Fruit fly (Drosophila melanogaster) whole organism, embryonic: ENCODE measurements around the gene CG31141.

ENCODE experiments used
- Abd-B ChIP-seq: fragments of 200-800 bp; sonication (Bioruptor generic); optimal IDR thresholded peaks from 2 replicates; lab custom pipeline; 2018; ENCODE audit warnings: missing biosample characterization, mild to moderate bottlenecking, missing genetic modification characterization, moderate library complexity
- Aef1 ChIP-seq: fragments of 200-800 bp; sonication (Bioruptor generic); IDR thresholded peaks from 3 replicates; pipeline ENCODE4 v1.3.6; 2022; ENCODE audit warnings: missing biosample characterization, missing genetic modification characterization
- Asciz ChIP-seq: fragments of 200-800 bp; sonication (Bioruptor generic); optimal IDR thresholded peaks from 2 replicates; lab custom pipeline; 2017; ENCODE audit warnings: missing biosample characterization, mild to moderate bottlenecking, missing genetic modification characterization, missing genetic modification reagents
- B-H1 ChIP-seq: fragments of 200-800 bp; sonication (Bioruptor generic); IDR thresholded peaks from 3 replicates; pipeline ENCODE4 v1.3.6; 2022; ENCODE audit warnings: missing biosample characterization, missing genetic modification characterization
- B-H2 ChIP-seq: fragments of 200-800 bp; sonication (Bioruptor generic); optimal IDR thresholded peaks from 2 replicates; lab custom pipeline; 2018; ENCODE audit warnings: missing biosample characterization, mild to moderate bottlenecking, missing genetic modification characterization
- CG10959 ChIP-seq: fragments of 200-800 bp; sonication (Bioruptor generic); IDR thresholded peaks from 2 replicates; pipeline ENCODE4 v1.3.6; 2022; ENCODE audit warnings: missing biosample characterization, missing genetic modification characterization
- CG10979 ChIP-seq: fragments of 200-800 bp; sonication (Bioruptor generic); optimal IDR thresholded peaks from 2 replicates; lab custom pipeline; 2018; ENCODE audit warnings: missing biosample characterization, mild to moderate bottlenecking, missing genetic modification characterization, moderate library complexity
- CG11398 ChIP-seq: fragments of 200-800 bp; sonication (Bioruptor generic); optimal IDR thresholded peaks from 2 replicates; lab custom pipeline; 2016; ENCODE audit warnings: missing biosample characterization, missing genetic modification characterization
- CG13775 ChIP-seq: fragments of 200-800 bp; sonication (Bioruptor generic); optimal IDR thresholded peaks from 3 replicates; lab custom pipeline; 2017; ENCODE audit warnings: missing biosample characterization, mild to moderate bottlenecking, missing genetic modification characterization
- CG14014 ChIP-seq: fragments of 200-800 bp; sonication (Bioruptor generic); IDR thresholded peaks from 2 replicates; pipeline ENCODE4 v1.3.6; 2022; ENCODE audit warnings: missing biosample characterization, missing genetic modification characterization
- CG17912 ChIP-seq: fragments of 200-800 bp; sonication (Bioruptor generic); optimal IDR thresholded peaks from 2 replicates; lab custom pipeline; 2018; ENCODE audit warnings: missing biosample characterization, mild to moderate bottlenecking, missing genetic modification characterization
- CG31224 ChIP-seq: fragments of 200-800 bp; sonication (Bioruptor generic); IDR thresholded peaks from 2 replicates; pipeline ENCODE4 v1.3.6; 2022; ENCODE audit warnings: missing biosample characterization, missing genetic modification characterization
- CG34376 ChIP-seq: fragments of 200-800 bp; sonication (Bioruptor generic); optimal IDR thresholded peaks from 2 replicates; lab custom pipeline; 2018; ENCODE audit warnings: missing biosample characterization, mild to moderate bottlenecking, missing genetic modification characterization
- CG6175 ChIP-seq: fragments of 200-800 bp; sonication (Bioruptor generic); IDR thresholded peaks from 3 replicates; pipeline ENCODE4 v1.3.6; 2022; ENCODE audit warnings: missing biosample characterization, missing genetic modification characterization
- CG6654 ChIP-seq: fragments of 200-800 bp; sonication (Bioruptor generic); optimal IDR thresholded peaks from 2 replicates; lab custom pipeline; 2017; ENCODE audit warnings: missing biosample characterization, mild to moderate bottlenecking, missing genetic modification characterization
- CG6689 ChIP-seq: fragments of 200-800 bp; sonication (Bioruptor generic); IDR thresholded peaks from 2 replicates; pipeline ENCODE4 v1.3.6; 2022; ENCODE audit warnings: missing biosample characterization, missing genetic modification characterization
- CG6854 ChIP-seq: fragments of 200-800 bp; sonication (Bioruptor generic); optimal IDR thresholded peaks from 3 replicates; lab custom pipeline; 2017; ENCODE audit warnings: missing biosample characterization, mild to moderate bottlenecking, missing genetic modification characterization
- CG7271 ChIP-seq: fragments of 200-800 bp; sonication (Bioruptor generic); optimal IDR thresholded peaks from 2 replicates; lab custom pipeline; 2018; ENCODE audit warnings: missing biosample characterization, mild to moderate bottlenecking, missing genetic modification characterization, moderate library complexity
- CG7786 ChIP-seq: fragments of 200-800 bp; sonication (Bioruptor generic); optimal IDR thresholded peaks from 2 replicates; lab custom pipeline; 2016; ENCODE audit warnings: missing biosample characterization, missing genetic modification characterization
- CG9437 ChIP-seq: fragments of 200-800 bp; sonication (Bioruptor generic); optimal IDR thresholded peaks from 2 replicates; lab custom pipeline; 2018; ENCODE audit warnings: missing biosample characterization, mild to moderate bottlenecking, missing genetic modification characterization
- CG9609 ChIP-seq: fragments of 200-800 bp; sonication (Bioruptor generic); optimal IDR thresholded peaks from 3 replicates; lab custom pipeline; 2016; ENCODE audit warnings: missing biosample characterization, missing genetic modification characterization
- CG9797 ChIP-seq: fragments of 200-800 bp; sonication (Bioruptor generic); optimal IDR thresholded peaks from 3 replicates; lab custom pipeline; 2018; ENCODE audit warnings: missing biosample characterization, mild to moderate bottlenecking, missing genetic modification characterization
- Camta ChIP-seq: fragments of 200-800 bp; sonication (Bioruptor generic); optimal IDR thresholded peaks from 2 replicates; lab custom pipeline; 2016; ENCODE audit warnings: missing biosample characterization, missing genetic modification characterization
- GATAe ChIP-seq: fragments of 200-800 bp; sonication (Bioruptor generic); conservative IDR thresholded peaks from 2 replicates; pipeline ENCODE4 v1.3.6; 2022; ENCODE audit warnings: missing biosample characterization, missing genetic modification characterization
- H15 ChIP-seq: fragments of 200-800 bp; sonication (Bioruptor generic); IDR thresholded peaks from 3 replicates; pipeline ENCODE4 v1.3.6; 2022; ENCODE audit warnings: missing biosample characterization, missing genetic modification characterization
- H2.0 ChIP-seq: fragments of 200-800 bp; sonication (Bioruptor generic); IDR thresholded peaks from 2 replicates; pipeline ENCODE4 v1.3.6; 2022; ENCODE audit warnings: missing biosample characterization, missing genetic modification characterization
- Hr78 ChIP-seq, 2 experiments: fragments of 200-800 bp in 1 of 2; fragments of >200 bp in 1 of 2; sonication (Bioruptor generic) in 1 of 2; optimal IDR thresholded peaks; 2 replicates each; lab custom pipeline; 2017 to 2019; ENCODE audit warnings: missing biosample characterization in 2 of 2, missing genetic modification characterization in 2 of 2, mild to moderate bottlenecking in 1 of 2, moderate library complexity in 1 of 2
- Nf-YA ChIP-seq: fragments of 200-800 bp; sonication (Bioruptor generic); IDR thresholded peaks from 2 replicates; pipeline ENCODE4 v1.3.6; 2022; ENCODE audit warnings: missing biosample characterization, missing genetic modification characterization
- Oli ChIP-seq: fragments of 200-800 bp; sonication (Bioruptor generic); optimal IDR thresholded peaks from 2 replicates; lab custom pipeline; 2018; ENCODE audit warnings: missing biosample characterization, mild to moderate bottlenecking, missing genetic modification characterization, moderate library complexity
- Six4 ChIP-seq: fragments of 200-800 bp; sonication (Bioruptor generic); optimal IDR thresholded peaks from 2 replicates; lab custom pipeline; 2016; ENCODE audit warnings: missing biosample characterization, missing genetic modification characterization
- Spps ChIP-seq: fragments of 200-800 bp; sonication (Bioruptor generic); optimal IDR thresholded peaks from 2 replicates; lab custom pipeline; 2018; ENCODE audit warnings: missing biosample characterization, mild to moderate bottlenecking, missing genetic modification characterization
- TFAM ChIP-seq: fragments of 200-800 bp; sonication (Bioruptor generic); optimal IDR thresholded peaks from 2 replicates; lab custom pipeline; 2017; ENCODE audit warnings: missing biosample characterization, missing genetic modification characterization, inconsistent platforms
- Xbp1 ChIP-seq: fragments of 200-800 bp; sonication (Bioruptor generic); optimal IDR thresholded peaks from 3 replicates; lab custom pipeline; 2016; ENCODE audit warnings: missing biosample characterization, mild to moderate bottlenecking, missing genetic modification characterization
- ab ChIP-seq: fragments of 200-800 bp; sonication (Bioruptor generic); optimal IDR thresholded peaks from 2 replicates; lab custom pipeline; 2016; ENCODE audit warnings: missing biosample characterization, missing genetic modification characterization
- ac ChIP-seq: fragments of 200-800 bp; sonication (Bioruptor generic); optimal IDR thresholded peaks from 3 replicates; lab custom pipeline; 2017; ENCODE audit warnings: missing biosample characterization, mild to moderate bottlenecking, missing genetic modification characterization
- ash1 ChIP-seq: fragments of 200-800 bp; sonication (Bioruptor generic); optimal IDR thresholded peaks from 2 replicates; lab custom pipeline; 2018; ENCODE audit warnings: missing biosample characterization, mild to moderate bottlenecking, missing genetic modification characterization
- az2 ChIP-seq: fragments of 200-800 bp; sonication (Bioruptor generic); optimal IDR thresholded peaks from 3 replicates; lab custom pipeline; 2016; ENCODE audit warnings: missing biosample characterization, missing genetic modification characterization
- chm ChIP-seq: fragments of 200-800 bp; sonication (Bioruptor generic); IDR thresholded peaks from 2 replicates; pipeline ENCODE4 v1.3.6; 2022; ENCODE audit warnings: missing biosample characterization, missing genetic modification characterization
- croc ChIP-seq: fragments of 200-800 bp; sonication (Bioruptor generic); conservative IDR thresholded peaks from 3 replicates; pipeline ENCODE4 v1.3.6; 2022; ENCODE audit warnings: missing biosample characterization, missing genetic modification characterization
- eyg ChIP-seq: fragments of 200-800 bp; sonication (Bioruptor generic); optimal IDR thresholded peaks from 3 replicates; lab custom pipeline; 2016; ENCODE audit warnings: missing biosample characterization, missing genetic modification characterization
- fd64A ChIP-seq: fragments of 200-800 bp; sonication (Bioruptor generic); optimal IDR thresholded peaks from 3 replicates; lab custom pipeline; 2018; ENCODE audit warnings: missing biosample characterization, mild to moderate bottlenecking, missing genetic modification characterization
- gro ChIP-seq: fragments of 200-800 bp; sonication (Bioruptor generic); optimal IDR thresholded peaks from 2 replicates; lab custom pipeline; 2016; ENCODE audit warnings: missing biosample characterization, missing genetic modification characterization
- mirr ChIP-seq: fragments of 200-800 bp; sonication (Bioruptor generic); optimal IDR thresholded peaks from 3 replicates; lab custom pipeline; 2018; ENCODE audit warnings: missing biosample characterization, mild to moderate bottlenecking, missing genetic modification characterization
- nau ChIP-seq: fragments of 200-800 bp; sonication (Bioruptor generic); optimal IDR thresholded peaks from 3 replicates; lab custom pipeline; 2017; ENCODE audit warnings: missing biosample characterization, mild to moderate bottlenecking, missing genetic modification characterization, missing genetic modification reagents
- onecut ChIP-seq: fragments of 200-800 bp; sonication (Bioruptor generic); IDR thresholded peaks from 2 replicates; pipeline ENCODE4 v1.3.6; 2022; ENCODE audit warnings: missing biosample characterization, missing genetic modification characterization
- pnt ChIP-seq: fragments of 200-800 bp; sonication (Bioruptor generic); optimal IDR thresholded peaks from 3 replicates; lab custom pipeline; 2016; ENCODE audit warnings: missing biosample characterization, missing genetic modification characterization
- psq ChIP-seq: fragments of 200-800 bp; sonication (Bioruptor generic); optimal IDR thresholded peaks from 2 replicates; lab custom pipeline; 2017; ENCODE audit warnings: missing biosample characterization, missing genetic modification characterization
- slou ChIP-seq: fragments of 200-800 bp; sonication (Bioruptor generic); optimal IDR thresholded peaks from 3 replicates; lab custom pipeline; 2016; ENCODE audit warnings: missing biosample characterization, missing genetic modification characterization
- tgo ChIP-seq: fragments of 200-800 bp; sonication (Bioruptor generic); IDR thresholded peaks from 3 replicates; pipeline ENCODE4 v1.3.6; 2022; ENCODE audit warnings: missing biosample characterization, missing genetic modification characterization

The CG31141 gene

DNA sequence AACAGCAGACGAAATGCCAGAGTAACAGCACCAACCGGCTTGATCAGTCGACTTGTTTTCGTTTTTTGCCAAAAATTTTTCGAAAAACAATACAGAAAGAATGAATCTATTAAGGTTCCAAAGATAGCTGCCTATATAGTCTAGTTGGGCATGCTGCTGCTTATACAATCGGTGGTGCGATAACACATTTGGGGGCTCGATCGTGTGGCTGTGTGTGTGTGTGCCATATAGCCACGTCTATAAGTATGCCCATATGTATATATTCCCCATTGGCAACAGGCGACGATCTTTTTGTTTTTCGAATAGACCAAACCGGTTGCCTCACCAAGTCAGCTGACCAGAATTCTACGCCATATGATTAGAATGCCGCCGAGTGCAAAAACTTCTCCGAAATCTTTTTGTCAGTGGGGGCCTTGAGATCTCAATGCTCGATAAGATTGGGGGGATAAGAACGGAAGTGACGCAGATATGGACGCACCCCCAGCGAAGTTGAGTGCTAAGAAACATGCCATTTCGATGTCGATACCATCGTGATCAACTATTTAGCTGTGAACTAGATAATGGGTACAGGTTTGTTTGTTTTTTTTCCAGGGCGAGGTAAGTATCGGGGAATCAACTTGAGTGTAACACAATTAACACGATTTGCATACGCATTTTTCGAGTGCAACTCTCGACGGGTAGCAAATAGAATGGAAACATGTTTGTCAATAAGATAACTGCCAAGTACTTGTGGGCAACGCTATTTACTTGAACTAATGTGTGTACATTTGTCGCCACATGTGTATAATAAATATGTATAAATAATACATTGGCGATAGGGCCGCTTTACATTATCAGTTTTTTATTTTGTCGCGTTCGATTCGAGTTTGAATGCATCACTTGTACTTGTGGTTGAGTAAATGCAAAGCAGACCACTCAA lies 17.1 kb downstream of the CG31141 start (continued):
- TF ChIP-seq CG6689 (GFP tag; lab: Robert Waterston, UW), result peak; percentile 64
- TF ChIP-seq Asciz (GFP tag; lab: Kevin White, UChicago), result peak; percentile 97
- TF ChIP-seq Nf-YA (GFP tag; lab: Robert Waterston, UW), result peak; percentile 63; the same call in 1 of the 2 replicates
- no peak for TF ChIP-seq gro
- TF ChIP-seq ash1 (GFP tag; lab: Kevin White, UChicago), result peak; percentile 61
- TF ChIP-seq CG10979 (tag; lab: Kevin White, UChicago), result peak; percentile 57
- peak; percentile 66 for TF ChIP-seq H15 (GFP tag; lab: Robert Waterston, UW)
- peak; percentile 8 for TF ChIP-seq Abd-B (GFP tag; lab: Kevin White, UChicago)
- peak; percentile 63; the same call in 2 of the 3 replicates for TF ChIP-seq B-H1 (GFP tag; lab: Robert Waterston, UW)
- TF ChIP-seq CG9437 (GFP tag; lab: Kevin White, UChicago), result peak; percentile 29
- peak; percentile 45 for TF ChIP-seq Oli (tag; lab: Kevin White, UChicago)
- TF ChIP-seq CG6654 (GFP tag; lab: Kevin White, UChicago), result peak; percentile 25
- TF ChIP-seq slou (GFP tag; lab: Kevin White, UChicago), result peak; percentile 82
- no peak for TF ChIP-seq GATAe (GFP tag; lab: Robert Waterston, UW)
- peak; percentile 46 for TF ChIP-seq CG10959 (GFP tag; lab: Robert Waterston, UW)
- no peak for TF ChIP-seq CG9609 (GFP tag; lab: Kevin White, UChicago)
- TF ChIP-seq Six4 (GFP tag; lab: Kevin White, UChicago), result peak; percentile 68
- peak; percentile 49; the same call in 2 of the 3 replicates for TF ChIP-seq tgo (GFP tag; lab: Robert Waterston, UW)
- peak; percentile 91 for TF ChIP-seq mirr (GFP tag; lab: Kevin White, UChicago)
- TF ChIP-seq CG13775 (GFP tag; lab: Kevin White, UChicago), result peak; percentile 70
- peak; percentile 59 for TF ChIP-seq TFAM (GFP tag; lab: Kevin White, UChicago)
- TF ChIP-seq Hr78 (GFP tag; optimal IDR thresholded peaks at IDR 0.05; lab: Kevin White, UChicago), result peak in 1 of 2 experiments; percentile 59
- TF ChIP-seq Spps, result peak; percentile 75
- peak; percentile 26 for TF ChIP-seq CG9797 (GFP tag; lab: Kevin White, UChicago)
- TF ChIP-seq croc (GFP tag; lab: Robert Waterston, UW), result no peak
- TF ChIP-seq ab, result no peak
- TF ChIP-seq nau, result peak; percentile 90
- peak; percentile 92 for TF ChIP-seq CG17912 (GFP tag; lab: Kevin White, UChicago)
- no peak for TF ChIP-seq Aef1 (GFP tag; lab: Robert Waterston, UW)
- no peak; the same call in 2 of the 3 replicates for TF ChIP-seq CG6175 (GFP tag; lab: Robert Waterston, UW)
- TF ChIP-seq psq (GFP tag; lab: Kevin White, UChicago), result peak; percentile 54
- no peak for TF ChIP-seq CG31224 (GFP tag; lab: Robert Waterston, UW)
- peak; percentile 86 for TF ChIP-seq ac (GFP tag; lab: Kevin White, UChicago)
- TF ChIP-seq Camta, result peak; percentile 70
- peak; percentile 24 for TF ChIP-seq CG7786
- TF ChIP-seq CG7271 (tag; lab: Kevin White, UChicago), result peak; percentile 62
- peak; percentile 97 for TF ChIP-seq fd64A (GFP tag; lab: Kevin White, UChicago)
- TF ChIP-seq H2.0 (GFP tag; lab: Robert Waterston, UW), result peak; percentile 62
- peak; percentile 84 for TF ChIP-seq onecut (GFP tag; lab: Robert Waterston, UW)
- peak; percentile 12 for TF ChIP-seq eyg (GFP tag; lab: Kevin White, UChicago)
- peak; percentile 72 for TF ChIP-seq CG34376 (GFP tag; lab: Kevin White, UChicago)
- peak; percentile 76 for TF ChIP-seq CG6854
- TF ChIP-seq CG11398 (GFP tag; lab: Kevin White, UChicago), result peak; percentile 68
- peak; percentile 12 for TF ChIP-seq pnt
- peak; percentile 31 for TF ChIP-seq B-H2 (GFP tag; lab: Kevin White, UChicago)
- peak; percentile 86; the same call in 1 of the 2 replicates for TF ChIP-seq chm (GFP tag; lab: Robert Waterston, UW)
- TF ChIP-seq az2 (GFP tag; lab: Kevin White, UChicago), result peak; percentile 12
- peak; percentile 91; the same call in 1 of the 2 replicates for TF ChIP-seq CG14014 (GFP tag; lab: Robert Waterston, UW)
- no peak for TF ChIP-seq Xbp1
